Worm (Caenorhabditis elegans): Measurements from ENCODE around the gene ceh-57.

The ceh-57 gene

ce11 chrII:10317007-10317406, 50.1 kb downstream of the ceh-57 start, which contains the start of gene M02G9.4:
Gene M02G9.4, plus strand, starts transcription at chrII:10317307.
- TF ChIP-seq tbp1 (GFP tag; optimal IDR thresholded peaks at IDR 0.05), result no peak
- TF ChIP-seq attf-3 (GFP tag; conservative IDR thresholded peaks at IDR 0.05), result no peak
- no peak for TF ChIP-seq K11D2.4 (GFP tag; IDR thresholded peaks at IDR 0.05)
- TF ChIP-seq ceh-91 (GFP tag; IDR thresholded peaks at IDR 0.05), result no peak
- no peak for TF ChIP-seq lag-1 (GFP tag; IDR thresholded peaks at IDR 0.05)

DNA sequence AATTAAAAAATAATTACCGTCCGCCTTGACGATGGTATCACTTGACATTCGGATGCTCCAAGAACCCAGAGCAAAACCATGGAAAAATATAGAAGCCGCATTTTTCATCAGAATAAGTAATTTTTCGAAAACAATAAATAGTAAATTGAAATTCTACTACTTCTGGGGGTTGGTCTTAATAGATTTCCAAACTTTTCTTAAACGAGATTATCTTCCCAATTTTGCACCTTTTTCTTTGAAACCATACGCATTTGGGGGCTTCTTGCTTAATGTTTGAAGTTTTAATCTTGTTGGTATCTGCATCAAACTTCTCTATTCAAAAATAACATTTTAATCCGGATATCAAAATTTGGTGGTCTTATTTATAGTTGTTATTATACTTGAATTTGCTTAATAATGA, 51.0 kb downstream of the ceh-57 start, which contains the start of gene gcy-5:
Gene gcy-5 (minus strand): TSS at position 101 of the 400 bp plus-strand sequence.
- TF ChIP-seq hsf-1 (GFP tag; IDR thresholded peaks at IDR 0.05) (no peak), cebp-2 (GFP tag; IDR thresholded peaks at IDR 0.05) (no peak), sptf-2 (GFP tag; optimal IDR thresholded peaks at IDR 0.05) (no peak), sea-2 (GFP tag; IDR thresholded peaks at IDR 0.05) (no peak), nfya-2 (GFP tag; IDR thresholded peaks at IDR 0.05) (no peak)

ce11 chrII:10315252-10315651, 51.8 kb downstream of the ceh-57 start, which contains the start of gene idpp-8:
Gene idpp-8, plus strand, starts transcription at chrII:10315552.
- TF ChIP-seq lsy-27 (tag; optimal IDR thresholded peaks at IDR 0.05; ENCODE audit: borderline replicate concordance, insufficient read depth) (no peak), athp-1 (tag; optimal IDR thresholded peaks at IDR 0.05) (no peak), mcd-1 (GFP tag; IDR thresholded peaks at IDR 0.05) (no peak), ztf-3 (GFP tag; optimal IDR thresholded peaks at IDR 0.05) (no peak), K12H6.12 (tag; optimal IDR thresholded peaks at IDR 0.05) (no peak), somi-1 (GFP tag; optimal IDR thresholded peaks at IDR 0.05) (no peak), ets-4 (GFP tag; optimal IDR thresholded peaks at IDR 0.05) (no peak), zim-3 (tag; optimal IDR thresholded peaks at IDR 0.05) (no peak), fkh-3 (tag; optimal IDR thresholded peaks at IDR 0.05) (no peak), egl-18 (GFP tag; IDR thresholded peaks at IDR 0.05) (no peak), ekl-4 (GFP tag; IDR thresholded peaks at IDR 0.05) (no peak), tlf-1 (GFP tag; optimal IDR thresholded peaks at IDR 0.05) (no peak), mel-28 (tag; optimal IDR thresholded peaks at IDR 0.05; ENCODE audit: borderline replicate concordance) (no peak), lir-1 (GFP tag; conservative IDR thresholded peaks at IDR 0.05) (no peak), C17E4.6 (GFP tag; IDR thresholded peaks at IDR 0.05) (no peak), nfyb-1 (GFP tag; IDR thresholded peaks at IDR 0.05) (no peak), dpff-1 (tag; optimal IDR thresholded peaks at IDR 0.05) (no peak), mxl-1 (tag; optimal IDR thresholded peaks at IDR 0.05) (no peak)

All from whole organism, young adult.